Fruit fly (Drosophila melanogaster) whole organism, embryonic: ENCODE results near the gene beat-IIa.

ENCODE experiments used
- CG4820 ChIP-seq: fragments of 200-800 bp; sonication (Bioruptor generic); optimal IDR thresholded peaks from 3 replicates; lab custom pipeline; 2016; ENCODE audit warnings: missing biosample characterization, missing genetic modification characterization
- CG6765 ChIP-seq: fragments of 200-800 bp; sonication (Bioruptor generic); optimal IDR thresholded peaks from 3 replicates; lab custom pipeline; 2017; ENCODE audit warnings: missing biosample characterization, mild to moderate bottlenecking, missing genetic modification characterization
- pho ChIP-seq: fragments of 200-800 bp; sonication (Bioruptor generic); optimal IDR thresholded peaks from 2 replicates; lab custom pipeline; 2016; ENCODE audit warnings: missing biosample characterization, missing genetic modification characterization
- pzg ChIP-seq: fragments of 200-800 bp; sonication (Bioruptor generic); optimal IDR thresholded peaks from 3 replicates; lab custom pipeline; 2018; ENCODE audit warnings: missing biosample characterization, mild to moderate bottlenecking, missing genetic modification characterization, moderate library complexity

DNA sequence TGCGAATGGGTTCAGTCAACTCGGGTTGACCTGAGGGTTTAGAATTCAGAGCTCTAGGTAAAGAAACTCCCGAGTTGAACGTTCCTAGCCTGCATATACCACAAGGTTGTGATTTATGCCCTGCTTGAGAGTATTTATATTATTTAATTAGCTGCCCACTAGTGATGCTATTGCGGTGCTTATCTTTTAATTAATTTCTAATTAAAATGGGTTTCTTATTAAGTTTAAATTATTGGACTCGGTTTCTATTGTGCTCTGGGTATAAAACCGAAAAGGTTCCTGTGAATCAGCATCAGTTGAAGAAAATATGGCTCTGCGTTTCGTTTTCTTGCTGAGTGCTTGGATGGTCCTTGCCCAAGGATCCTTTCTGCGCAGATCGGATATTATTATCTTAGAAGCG lies 49.5 kb upstream of the beat-IIa start, which contains the start of gene CG5866:
- TF ChIP-seq CG4820 (GFP tag; lab: Kevin White, UChicago), result no peak
- no peak for TF ChIP-seq pzg (GFP tag; lab: Kevin White, UChicago)
- no peak for TF ChIP-seq pho (GFP tag; lab: Kevin White, UChicago)
- no peak for TF ChIP-seq CG6765
